Fruit fly (Drosophila melanogaster): ENCODE results near the gene Lamtor5.

The Lamtor5 gene

dm6 chrX:1847735-1848134, 11.0 kb downstream of the Lamtor5 start:
- TF ChIP-seq Sin3A (optimal IDR thresholded peaks at IDR 0.05) (no peak), ttk (optimal IDR thresholded peaks at IDR 0.05) (no peak), Myc (optimal IDR thresholded peaks at IDR 0.05) (no peak), psq (optimal IDR thresholded peaks at IDR 0.05) (no peak)

- TF ChIP-seq Myc (optimal IDR thresholded peaks at IDR 0.05) (no peak), Sin3A (optimal IDR thresholded peaks at IDR 0.05) (no peak), psq (optimal IDR thresholded peaks at IDR 0.05) (no peak), h (optimal IDR thresholded peaks at IDR 0.05) (no peak), insv (optimal IDR thresholded peaks at IDR 0.05) (no peak), ttk (optimal IDR thresholded peaks at IDR 0.05) (no peak)
These were observed 12.4 kb downstream of the Lamtor5 start for dm6 chrX:1846386-1846785.

DNA sequence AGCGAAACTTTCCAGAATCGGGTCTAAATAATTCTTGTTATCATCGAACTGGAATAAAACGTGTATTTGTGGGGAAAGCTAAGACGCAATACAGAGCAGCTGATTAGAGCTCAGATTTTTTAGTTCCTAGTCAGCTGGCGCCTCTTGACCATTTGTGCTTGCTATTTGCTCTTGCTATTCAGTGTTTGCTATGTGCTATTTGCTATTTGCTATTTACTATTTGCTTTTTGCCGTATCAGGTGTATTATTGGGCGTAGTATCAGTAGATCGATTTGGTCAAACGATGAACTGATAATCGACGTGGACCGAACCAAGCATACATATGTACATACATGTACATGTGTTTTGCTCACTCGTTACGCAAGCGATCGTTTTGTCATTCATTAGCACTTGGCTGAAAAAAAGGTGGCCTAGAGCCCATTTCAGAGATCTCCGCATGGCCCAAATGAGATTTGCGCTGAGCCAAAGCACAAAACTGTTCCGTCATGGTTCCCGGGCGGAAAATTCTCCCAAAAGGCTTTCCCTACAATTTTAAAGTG, 13.3 kb downstream of the Lamtor5 start:
- TF ChIP-seq Myc (optimal IDR thresholded peaks at IDR 0.05) = no peak
- no peak for TF ChIP-seq ttk (optimal IDR thresholded peaks at IDR 0.05)
- no peak for TF ChIP-seq h (optimal IDR thresholded peaks at IDR 0.05)
- TF ChIP-seq insv (optimal IDR thresholded peaks at IDR 0.05) = no peak
- no peak for TF ChIP-seq psq (optimal IDR thresholded peaks at IDR 0.05)
- no peak for TF ChIP-seq Sin3A (optimal IDR thresholded peaks at IDR 0.05)

DNA sequence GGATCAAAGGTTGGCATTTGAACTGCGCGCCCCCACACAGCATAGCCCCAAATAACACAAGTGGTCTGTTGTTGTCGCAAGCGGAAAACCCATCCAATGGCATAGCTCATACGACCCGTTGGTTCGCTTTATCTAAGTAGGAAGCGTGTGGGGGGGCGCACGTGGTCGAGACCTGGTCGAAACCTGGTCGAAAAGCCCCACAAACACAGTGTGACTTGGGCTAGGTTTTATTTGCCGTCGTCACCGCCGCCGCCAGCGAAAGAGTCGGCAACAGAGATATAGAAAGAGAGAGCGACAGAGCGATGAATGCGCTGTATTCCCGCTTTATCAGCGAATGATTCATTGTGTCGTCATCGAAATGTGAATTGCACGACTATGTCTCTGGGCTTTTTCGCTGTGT, 15.9 kb downstream of the Lamtor5 start:
- no peak for TF ChIP-seq insv (optimal IDR thresholded peaks at IDR 0.05)
- no peak for TF ChIP-seq Myc (optimal IDR thresholded peaks at IDR 0.05)
- no peak for TF ChIP-seq psq (optimal IDR thresholded peaks at IDR 0.05)
- TF ChIP-seq Sin3A (optimal IDR thresholded peaks at IDR 0.05) = no peak

DNA sequence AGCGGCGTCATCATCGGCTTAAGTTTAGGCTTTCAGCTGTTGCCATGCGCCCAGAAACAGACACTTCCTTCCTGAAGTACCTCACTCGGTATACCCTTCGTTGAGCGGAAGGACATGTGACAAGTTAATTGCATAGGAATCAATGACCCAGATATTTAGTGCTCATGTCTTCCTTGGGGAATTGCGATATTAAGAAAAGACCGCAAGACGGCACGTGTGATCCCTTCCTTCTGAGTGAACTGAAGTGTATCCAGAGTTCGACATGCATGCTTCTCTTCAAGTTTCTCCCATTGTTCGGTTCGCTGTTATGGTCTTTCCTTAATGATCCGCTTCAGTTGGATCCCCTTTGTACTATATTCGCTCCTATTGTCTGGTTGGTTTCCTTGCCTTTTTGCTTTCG, 18.3 kb downstream of the Lamtor5 start:
- TF ChIP-seq insv (optimal IDR thresholded peaks at IDR 0.05) (no peak), h (optimal IDR thresholded peaks at IDR 0.05) (no peak), psq (optimal IDR thresholded peaks at IDR 0.05) (no peak), ttk (optimal IDR thresholded peaks at IDR 0.05) (no peak), Myc (optimal IDR thresholded peaks at IDR 0.05) (no peak), Sin3A (optimal IDR thresholded peaks at IDR 0.05) (no peak)

DNA sequence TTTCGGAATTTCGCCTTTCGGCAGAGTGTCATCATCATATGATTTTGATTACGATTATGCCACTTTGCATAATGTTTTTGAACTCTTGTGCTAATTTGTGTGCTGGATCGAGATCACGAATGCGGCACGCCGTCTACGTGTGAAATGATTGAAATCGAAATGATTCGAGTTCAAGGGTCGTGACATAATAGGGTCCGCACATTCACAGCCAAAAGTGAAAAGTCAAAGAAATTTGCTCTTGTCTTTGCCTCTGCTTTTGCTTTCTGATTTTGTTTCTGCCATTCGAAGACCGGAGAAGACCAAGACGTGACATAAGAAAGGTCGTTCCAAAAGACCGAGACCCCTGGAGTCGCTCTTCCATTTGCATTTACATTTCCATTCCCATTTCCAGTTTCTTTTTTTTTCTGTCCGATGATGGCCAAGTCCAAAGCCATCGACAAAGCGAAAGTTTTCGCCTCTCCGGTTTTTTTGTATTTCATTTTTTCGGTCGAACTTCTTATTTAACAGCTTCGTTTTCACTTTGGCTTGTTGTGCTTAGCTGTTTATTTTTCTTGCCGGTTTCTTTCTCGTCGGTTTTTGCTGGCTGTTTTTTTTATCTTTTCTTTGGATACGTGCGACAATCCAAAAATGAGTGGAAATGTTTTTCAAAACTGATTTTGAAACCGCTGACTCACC, 23.9 kb downstream of the Lamtor5 start:
- TF ChIP-seq psq (optimal IDR thresholded peaks at IDR 0.05) (no peak), Sin3A (optimal IDR thresholded peaks at IDR 0.05) (no peak), Myc (optimal IDR thresholded peaks at IDR 0.05) (no peak), ttk (optimal IDR thresholded peaks at IDR 0.05) (no peak), insv (optimal IDR thresholded peaks at IDR 0.05) (no peak)

DNA sequence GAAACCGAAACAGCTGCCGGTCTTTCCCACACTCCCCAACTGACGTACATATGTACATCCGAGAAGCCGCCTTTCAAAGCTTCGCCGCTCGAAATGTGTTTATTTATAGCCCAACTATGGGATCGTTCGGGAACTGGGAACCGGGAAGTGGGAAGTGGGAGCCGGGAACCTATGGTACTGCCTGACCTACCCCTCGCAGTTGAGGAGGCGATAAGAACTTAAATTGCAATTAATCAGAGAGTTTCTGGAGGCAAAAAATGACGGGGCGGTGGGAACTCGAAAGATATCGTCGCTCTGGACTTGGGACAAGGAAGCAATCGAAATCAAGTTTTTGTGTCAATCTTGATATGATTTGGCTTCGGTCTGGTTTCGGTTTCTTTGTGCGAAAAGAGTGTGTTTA, 26.1 kb downstream of the Lamtor5 start:
- no peak for TF ChIP-seq Myc (optimal IDR thresholded peaks at IDR 0.05)
- TF ChIP-seq Sin3A (optimal IDR thresholded peaks at IDR 0.05) = no peak
- TF ChIP-seq ttk (optimal IDR thresholded peaks at IDR 0.05) = no peak
- TF ChIP-seq h (optimal IDR thresholded peaks at IDR 0.05) = no peak
- TF ChIP-seq psq (optimal IDR thresholded peaks at IDR 0.05) = no peak
- TF ChIP-seq insv (optimal IDR thresholded peaks at IDR 0.05) = no peak

- TF ChIP-seq h (optimal IDR thresholded peaks at IDR 0.05) = no peak
- no peak for TF ChIP-seq insv (optimal IDR thresholded peaks at IDR 0.05)
- TF ChIP-seq Sin3A (optimal IDR thresholded peaks at IDR 0.05) = no peak
- no peak for TF ChIP-seq ttk (optimal IDR thresholded peaks at IDR 0.05)
- TF ChIP-seq Myc (optimal IDR thresholded peaks at IDR 0.05) = no peak
- TF ChIP-seq psq (optimal IDR thresholded peaks at IDR 0.05) = no peak
These were observed 27.6 kb downstream of the Lamtor5 start for dm6 chrX:1831219-1831555.

DNA sequence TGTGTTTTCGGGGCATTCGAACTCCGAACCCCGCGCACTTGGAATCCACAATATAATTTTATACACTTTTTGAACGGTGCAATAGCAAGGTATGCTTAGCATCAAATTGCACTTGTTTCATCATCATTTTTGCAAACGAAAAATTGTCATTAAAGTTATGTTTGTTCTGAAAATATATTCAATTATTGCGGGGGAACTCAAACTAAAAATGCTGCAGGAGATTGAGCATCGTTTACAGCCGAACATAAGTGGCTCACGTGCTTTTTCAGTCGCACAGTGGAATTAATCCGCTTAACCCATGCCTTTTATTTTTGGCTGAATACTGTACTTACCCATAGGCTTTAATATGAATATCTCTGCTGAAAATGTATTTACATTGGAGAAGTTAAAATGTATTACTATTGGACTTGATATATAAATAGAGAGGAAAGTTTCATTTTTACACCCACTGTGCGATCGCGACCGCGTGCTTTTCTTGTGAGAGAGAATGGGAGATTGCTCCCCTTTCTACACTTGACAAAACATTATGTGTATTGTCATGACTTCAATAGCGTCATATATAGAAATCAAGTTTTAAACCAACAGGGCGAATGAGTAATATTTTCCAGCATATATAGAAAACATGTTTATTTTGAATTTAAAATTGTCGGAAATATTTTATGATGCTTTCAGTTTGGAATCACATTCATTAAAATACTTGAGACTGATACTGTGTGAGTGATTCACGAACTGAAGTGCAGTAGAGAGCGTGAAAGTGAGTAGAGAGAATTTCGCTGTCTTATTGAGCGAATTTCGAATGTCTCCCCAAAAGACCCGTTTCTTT, 28.2 kb downstream of the Lamtor5 start:
- TF ChIP-seq insv (optimal IDR thresholded peaks at IDR 0.05) (no peak), h (optimal IDR thresholded peaks at IDR 0.05) (no peak)

DNA sequence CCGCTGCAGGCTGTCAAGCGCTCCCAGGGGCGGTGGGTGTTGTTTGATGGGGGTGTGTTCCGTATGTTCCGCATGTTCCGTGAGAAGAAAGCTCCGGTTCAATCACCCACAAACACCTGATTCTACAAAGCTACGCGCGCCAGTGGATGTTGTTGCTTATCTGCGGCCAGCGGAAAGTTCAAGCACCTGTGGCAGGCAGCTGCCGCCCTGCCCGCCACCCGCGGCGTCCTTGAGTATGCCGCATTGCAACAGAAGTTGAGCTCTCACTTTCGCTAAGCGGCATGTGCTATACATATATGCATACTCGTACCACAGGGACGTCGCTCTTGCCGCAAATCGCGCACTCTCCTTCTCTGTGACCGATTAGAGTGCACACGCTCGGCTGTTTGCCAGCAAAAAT, 30.7 kb downstream of the Lamtor5 start:
- TF ChIP-seq h (optimal IDR thresholded peaks at IDR 0.05) = no peak
- no peak for TF ChIP-seq ttk (optimal IDR thresholded peaks at IDR 0.05)
- TF ChIP-seq Myc (optimal IDR thresholded peaks at IDR 0.05) = no peak
- no peak for TF ChIP-seq insv (optimal IDR thresholded peaks at IDR 0.05)
- no peak for TF ChIP-seq Sin3A (optimal IDR thresholded peaks at IDR 0.05)
- TF ChIP-seq psq (optimal IDR thresholded peaks at IDR 0.05) = no peak

- no peak for TF ChIP-seq Myc (optimal IDR thresholded peaks at IDR 0.05)
- no peak for TF ChIP-seq insv (optimal IDR thresholded peaks at IDR 0.05)
- TF ChIP-seq Sin3A (optimal IDR thresholded peaks at IDR 0.05) = no peak
- no peak for TF ChIP-seq ttk (optimal IDR thresholded peaks at IDR 0.05)
- TF ChIP-seq h (optimal IDR thresholded peaks at IDR 0.05) = no peak
- no peak for TF ChIP-seq psq (optimal IDR thresholded peaks at IDR 0.05)
These were observed 32.6 kb downstream of the Lamtor5 start for dm6 chrX:1825912-1826862.

DNA sequence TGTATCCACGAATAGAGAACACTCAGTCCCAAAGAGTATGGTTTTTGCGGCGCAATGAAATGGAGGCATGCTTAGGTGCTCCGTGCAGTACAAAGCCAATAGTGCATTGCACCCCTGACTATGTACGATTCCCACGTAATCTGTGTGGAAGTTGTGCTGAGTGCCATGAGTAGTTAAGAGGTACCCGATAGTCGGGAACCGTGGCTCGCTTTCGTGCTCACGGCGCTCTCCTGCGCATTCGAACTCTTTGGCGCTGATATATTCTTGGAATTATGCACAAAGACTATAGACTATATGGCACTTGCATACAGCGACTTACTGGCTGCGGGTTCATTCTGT, 34.2 kb downstream of the Lamtor5 start:
- TF ChIP-seq Sin3A (optimal IDR thresholded peaks at IDR 0.05) (no peak), h (optimal IDR thresholded peaks at IDR 0.05) (no peak), insv (optimal IDR thresholded peaks at IDR 0.05) (no peak), psq (optimal IDR thresholded peaks at IDR 0.05) (no peak), ttk (optimal IDR thresholded peaks at IDR 0.05) (no peak), Myc (optimal IDR thresholded peaks at IDR 0.05) (no peak)
